Worm (Caenorhabditis elegans) whole organism, L4/young adult: Measurements from ENCODE around the gene F38E1.6.

Source experiments
- W03F9.2 ChIP-seq: fragments of 150-350 bp; optimal IDR thresholded peaks from 2 replicates; lab custom pipeline; 2014; ENCODE audit warnings: missing biosample characterization, missing genetic modification characterization
- dao-5 ChIP-seq: sonication (generic microtip); optimal IDR thresholded peaks from 2 replicates; lab custom pipeline; 2016; ENCODE audit warnings: missing genotype, missing genetic modification characterization, moderate library complexity, missing compliant biosample characterization
- him-1 ChIP-seq: sonication (generic microtip); optimal IDR thresholded peaks from 2 replicates; lab custom pipeline; 2016; ENCODE audit warnings: missing genotype, missing genetic modification reagents, missing genetic modification characterization, missing compliant biosample characterization

The F38E1.6 gene

DNA sequence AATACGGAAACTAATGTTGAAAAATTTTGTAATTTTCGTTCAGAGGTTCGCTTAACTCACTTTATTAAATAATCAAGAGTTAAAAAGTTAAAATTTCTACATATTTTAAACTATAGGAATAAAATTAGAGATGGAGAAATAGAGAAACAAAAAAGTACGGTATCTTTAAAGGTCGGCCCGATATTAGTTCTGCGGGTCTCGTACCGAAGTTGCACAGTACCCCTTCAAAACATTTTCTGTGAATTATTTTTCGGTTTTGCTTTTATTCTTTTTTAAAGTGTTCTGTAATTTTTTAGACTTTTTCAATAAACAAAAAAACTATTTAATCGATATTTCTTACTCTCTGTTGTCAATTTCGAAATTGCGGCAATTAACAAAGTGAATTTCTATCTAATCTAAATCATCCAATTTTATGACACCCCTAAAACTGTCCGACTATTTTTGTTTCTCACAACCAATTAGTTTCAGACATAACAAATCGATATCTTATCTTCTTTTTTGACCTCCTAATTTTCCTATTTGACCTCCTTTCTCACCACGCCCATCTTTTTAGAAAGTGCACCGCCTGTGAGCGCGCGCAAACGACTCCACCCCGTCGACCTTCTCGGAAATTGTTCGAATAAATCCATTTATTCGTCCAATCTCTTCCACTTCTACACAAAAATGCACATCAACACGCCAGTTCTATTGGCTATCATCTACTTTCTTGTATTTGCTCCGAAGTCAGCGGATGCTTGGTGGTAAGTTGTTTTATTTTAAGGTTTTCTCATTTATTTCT, 4.3 kb upstream of the F38E1.6 start, which contains the start of gene mom-2:
Gene mom-2, plus strand, starts transcription at position 554 of the 778 bp plus-strand sequence.
- TF ChIP-seq him-1 (tag; lab: Kevin White, UChicago) (no peak), W03F9.2 (tag; lab: Kevin White, UChicago) (no peak), dao-5 (tag; lab: Kevin White, UChicago) (no peak)

DNA sequence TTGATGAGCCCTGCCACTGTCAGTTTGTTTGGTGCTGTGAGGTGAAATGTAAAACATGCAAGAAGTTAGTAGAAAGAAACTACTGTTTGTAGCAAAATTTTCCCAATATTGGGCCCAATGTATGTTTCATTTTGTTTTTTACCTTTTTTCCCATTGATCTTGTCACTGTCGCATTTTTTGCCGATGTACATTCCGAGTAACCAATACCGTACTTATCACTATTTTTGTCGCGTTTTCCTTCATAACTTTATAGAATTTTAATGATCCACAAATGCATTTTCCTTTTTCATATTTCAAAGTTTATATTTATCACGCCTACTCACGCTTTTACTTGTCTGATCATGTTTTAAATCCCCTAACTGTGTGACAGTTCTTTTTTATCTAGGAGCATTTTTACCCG, 2.1 kb upstream of the F38E1.6 start:
- TF ChIP-seq W03F9.2 (tag; lab: Kevin White, UChicago) (no peak), dao-5 (tag; lab: Kevin White, UChicago) (no peak), him-1 (tag; lab: Kevin White, UChicago) (no peak)

DNA sequence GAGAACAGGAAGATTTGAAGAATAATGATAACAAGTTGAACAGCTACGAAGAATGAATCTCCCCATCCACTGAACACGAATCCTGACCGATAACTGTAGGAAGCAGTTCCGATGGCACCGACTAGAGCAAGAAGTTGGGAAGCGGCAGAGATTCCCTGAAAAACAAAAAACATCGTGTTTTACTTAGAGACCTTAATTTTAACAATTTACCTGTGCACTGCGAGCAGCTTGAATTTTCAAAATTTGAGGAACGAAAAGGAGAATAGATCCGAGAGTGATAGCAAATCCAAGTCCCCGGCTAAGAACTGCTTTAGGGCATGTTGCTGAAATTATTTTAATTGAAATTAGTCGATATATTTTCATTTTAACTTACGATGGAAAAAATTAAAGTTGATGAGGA, 1.2 kb upstream of the F38E1.6 start:
- TF ChIP-seq dao-5 (tag; lab: Kevin White, UChicago) = no peak
- no peak for TF ChIP-seq him-1 (tag; lab: Kevin White, UChicago)
- no peak for TF ChIP-seq W03F9.2 (tag; lab: Kevin White, UChicago)

DNA sequence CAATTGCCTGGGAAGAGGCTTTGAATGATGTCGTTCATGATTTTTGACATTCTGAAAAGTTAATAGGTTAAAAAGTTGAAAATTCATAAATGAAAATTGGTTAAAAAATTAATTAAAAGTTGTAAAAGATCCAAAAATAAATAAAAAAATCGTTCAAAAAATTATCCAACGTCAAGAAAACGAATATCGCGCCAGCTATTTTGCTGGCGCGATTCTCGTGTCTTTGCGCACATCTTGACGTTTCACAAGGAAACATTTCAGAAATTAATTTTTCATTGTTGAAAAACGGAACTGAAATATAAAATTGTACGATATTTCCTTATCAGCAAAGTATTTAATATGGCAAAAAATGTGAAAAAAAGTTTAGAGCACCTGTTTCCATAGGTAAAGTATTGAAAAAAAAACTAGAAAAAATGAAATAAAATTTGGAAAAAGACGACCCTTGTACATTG, 753 bp upstream of the F38E1.6 start, which contains the start of gene mpdu-1:
Gene mpdu-1, minus strand, starts transcription at position 51 of the 452 bp plus-strand sequence.
- TF ChIP-seq him-1 (tag; lab: Kevin White, UChicago) (no peak), W03F9.2 (tag; lab: Kevin White, UChicago) (peak; percentile 83)

DNA sequence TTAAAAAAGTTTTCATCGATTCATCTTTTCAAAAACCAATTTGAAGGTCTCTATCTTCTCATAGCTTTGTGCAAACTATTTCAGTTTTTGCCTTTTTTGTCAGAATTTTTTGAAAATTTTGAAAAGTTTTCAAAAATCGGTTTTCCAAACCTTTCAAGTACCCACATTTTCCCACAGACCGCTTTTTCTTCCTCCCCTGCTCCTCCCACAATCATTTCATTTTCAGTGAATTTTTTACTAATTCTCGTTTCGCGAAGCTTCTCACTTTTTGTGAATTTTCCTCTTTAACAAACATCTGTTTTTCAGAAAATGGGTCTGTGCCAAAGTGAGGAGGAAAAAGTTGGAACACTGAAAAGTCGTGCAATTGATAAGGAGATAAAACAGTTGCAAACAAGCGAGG, 10.8 kb downstream of the F38E1.6 start, which contains the start of gene gpa-2:
Gene gpa-2, plus strand, starts transcription at position 301 of the 400 bp plus-strand sequence.
- TF ChIP-seq dao-5 (tag; lab: Kevin White, UChicago) (no peak), W03F9.2 (tag; lab: Kevin White, UChicago) (no peak), him-1 (tag; lab: Kevin White, UChicago) (no peak)

DNA sequence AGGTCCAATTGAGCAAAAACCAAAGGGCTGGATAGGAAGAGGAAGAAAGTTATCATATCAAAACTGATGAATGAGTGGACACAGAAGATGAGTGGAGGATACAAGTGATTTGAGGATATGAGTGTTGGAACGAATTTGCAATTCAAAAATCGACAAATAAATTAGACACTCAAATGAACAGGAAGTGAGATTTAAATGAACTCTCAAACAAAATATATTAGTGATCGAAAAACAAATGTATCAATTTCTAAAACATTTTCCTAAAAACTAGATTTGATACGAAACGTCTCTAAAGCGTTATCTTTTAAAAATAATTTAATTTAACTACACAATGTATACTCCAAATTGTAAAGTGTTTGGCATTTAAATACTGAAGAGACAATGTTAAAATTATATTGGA, 15.5 kb downstream of the F38E1.6 start, which contains the start of gene F38E1.10:
Gene F38E1.10, minus strand, starts transcription at position 101 of the 400 bp plus-strand sequence.
- TF ChIP-seq dao-5 (tag; lab: Kevin White, UChicago) = no peak
- no peak for TF ChIP-seq W03F9.2 (tag; lab: Kevin White, UChicago)
- TF ChIP-seq him-1 (tag; lab: Kevin White, UChicago) = no peak

DNA sequence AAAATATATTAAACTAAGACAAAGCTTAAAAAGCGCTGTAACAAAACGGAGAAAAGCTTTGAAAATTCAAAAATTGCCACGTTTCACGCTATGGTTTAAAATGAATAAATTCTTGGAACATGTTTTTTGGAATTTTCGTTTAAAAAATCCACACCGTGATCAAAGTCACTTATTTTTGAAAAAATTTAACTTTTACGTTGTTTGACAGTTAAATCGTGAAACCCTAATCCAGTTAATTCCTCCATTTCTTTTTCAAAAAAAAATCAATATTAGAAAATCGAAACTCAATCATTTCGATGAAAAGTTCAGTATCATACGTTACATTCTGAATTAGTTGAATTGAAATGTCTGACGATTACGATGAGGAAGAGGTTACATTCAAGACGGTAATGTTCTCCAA, 16.0 kb downstream of the F38E1.6 start, which contains the start of gene F38E1.3:
Gene F38E1.3, plus strand, starts transcription at position 301 of the 400 bp plus-strand sequence.
- TF ChIP-seq dao-5 (tag; lab: Kevin White, UChicago) = no peak
- no peak for TF ChIP-seq W03F9.2 (tag; lab: Kevin White, UChicago)
- TF ChIP-seq him-1 (tag; lab: Kevin White, UChicago) = no peak

DNA sequence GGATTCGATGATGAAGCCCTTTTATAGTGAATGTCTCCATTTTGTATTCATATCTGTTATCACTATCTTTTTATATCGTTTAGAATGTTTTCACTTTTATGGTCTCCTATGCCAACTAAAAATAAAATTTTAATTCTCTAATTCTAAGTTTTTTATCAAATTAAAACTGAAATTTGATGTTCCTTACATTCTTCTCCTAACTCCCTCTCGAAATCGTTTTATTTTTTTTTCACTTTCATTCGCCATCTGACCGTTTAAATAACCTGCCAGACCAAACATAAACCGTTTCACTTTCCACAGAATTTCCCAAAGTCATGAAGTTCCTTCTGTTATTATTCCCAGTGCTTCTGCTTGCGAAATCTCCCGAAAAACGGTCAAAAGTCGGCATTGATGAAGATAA, 19.3 kb downstream of the F38E1.6 start, which contains the start of gene F52E1.5:
Gene F52E1.5, plus strand, starts transcription at position 301 of the 400 bp plus-strand sequence.
- no peak for TF ChIP-seq dao-5 (tag; lab: Kevin White, UChicago)
- no peak for TF ChIP-seq him-1 (tag; lab: Kevin White, UChicago)
- TF ChIP-seq W03F9.2 (tag; lab: Kevin White, UChicago) = no peak

DNA sequence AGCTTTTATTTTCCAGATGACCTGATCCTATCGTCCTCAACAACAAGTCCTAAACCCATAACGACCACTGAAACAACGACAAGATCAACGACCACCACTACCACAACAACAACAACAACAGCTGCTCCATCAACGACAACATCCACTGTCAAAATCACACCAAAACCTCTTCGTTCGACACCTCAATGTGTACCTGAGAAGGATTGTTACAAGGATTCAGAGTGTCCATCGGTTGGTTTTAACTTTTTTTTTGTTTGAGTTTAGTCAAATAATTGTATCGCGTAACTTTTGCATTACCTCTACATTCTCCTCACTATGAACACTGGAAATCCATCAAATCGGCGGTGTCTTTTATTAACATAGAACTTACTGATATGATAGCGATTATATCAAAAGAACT, 20.2 kb downstream of the F38E1.6 start:
- TF ChIP-seq W03F9.2 (tag; lab: Kevin White, UChicago) (no peak), dao-5 (tag; lab: Kevin White, UChicago) (no peak), him-1 (tag; lab: Kevin White, UChicago) (no peak)

DNA sequence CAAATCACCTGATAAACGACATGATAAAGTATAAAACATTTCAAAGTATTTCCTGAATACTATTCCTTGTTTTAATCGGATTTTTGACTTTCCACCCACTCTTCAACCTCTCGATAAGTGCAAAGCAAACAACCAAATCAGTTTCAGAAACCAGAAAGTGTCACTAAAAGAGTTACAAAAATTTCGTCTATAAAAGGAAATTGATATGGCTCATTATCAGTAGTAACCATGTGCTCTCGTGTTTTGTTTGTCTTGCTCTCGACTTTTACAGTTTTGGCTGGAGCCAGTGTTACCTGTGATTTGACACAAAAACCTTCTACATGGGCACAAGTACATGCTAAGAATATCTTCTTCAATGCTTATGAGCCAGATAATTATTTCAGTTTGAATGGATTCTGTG, 23.8 kb downstream of the F38E1.6 start, which contains the start of gene F52E1.14:
Gene F52E1.14, plus strand, starts transcription at position 207 of the 400 bp plus-strand sequence.
- no peak for TF ChIP-seq W03F9.2 (tag; lab: Kevin White, UChicago)
- TF ChIP-seq dao-5 (tag; lab: Kevin White, UChicago) = no peak
- TF ChIP-seq him-1 (tag; lab: Kevin White, UChicago) = no peak

DNA sequence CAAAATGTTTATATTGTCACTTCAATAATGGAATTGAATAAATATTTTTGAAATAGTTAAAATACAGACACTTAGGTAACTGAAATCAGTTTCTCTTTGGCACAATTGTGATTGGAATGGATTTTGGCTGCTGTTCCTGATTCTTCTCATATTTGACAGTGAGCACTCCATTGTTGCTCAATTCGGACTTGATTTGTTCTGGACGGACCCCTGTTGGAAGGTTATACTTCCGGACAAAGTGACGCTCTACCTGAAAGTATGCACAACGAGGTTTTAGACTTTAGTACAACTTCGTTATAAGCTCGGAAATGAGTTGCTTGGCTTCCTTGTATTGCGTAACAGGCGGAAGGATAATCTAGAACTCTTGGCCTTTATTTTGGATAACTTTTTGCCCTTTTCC, 24.9 kb downstream of the F38E1.6 start:
- TF ChIP-seq W03F9.2 (tag; lab: Kevin White, UChicago) = no peak
- TF ChIP-seq dao-5 (tag; lab: Kevin White, UChicago) = no peak
- no peak for TF ChIP-seq him-1 (tag; lab: Kevin White, UChicago)

DNA sequence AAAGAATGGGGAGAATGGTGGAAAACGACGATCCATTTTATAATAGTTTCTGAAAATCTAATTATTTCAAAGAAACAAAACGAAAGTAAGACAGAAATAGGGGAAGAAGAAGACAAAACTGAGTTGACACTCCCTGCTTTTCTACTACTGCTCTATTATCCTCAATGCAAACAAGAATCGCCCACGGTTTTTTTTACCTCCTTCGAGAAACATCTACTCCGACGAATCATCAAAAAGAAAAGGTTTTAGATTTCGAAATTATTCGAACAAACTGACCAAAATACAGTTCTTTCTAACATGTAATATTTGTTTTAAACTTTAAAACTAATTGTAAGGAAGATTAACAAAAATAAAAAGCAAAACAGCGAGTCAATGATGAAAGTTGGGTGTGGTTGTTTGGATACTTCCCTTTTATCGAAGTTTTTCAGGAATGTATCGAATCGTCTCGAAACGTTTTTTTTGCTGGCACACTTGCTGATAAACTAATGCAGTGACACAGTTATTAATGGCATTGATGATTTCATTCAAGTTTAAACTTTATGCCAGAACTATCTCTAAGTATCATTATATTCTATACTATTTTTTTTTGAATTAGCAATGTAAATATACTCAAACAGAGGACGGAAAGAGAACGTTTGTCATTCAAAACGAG, 26.1 kb downstream of the F38E1.6 start, which contains the start of gene hsp-17:
Gene hsp-17, minus strand, starts transcription at position 51 of the 652 bp plus-strand sequence.
- no peak for TF ChIP-seq W03F9.2 (tag; lab: Kevin White, UChicago)
- TF ChIP-seq him-1 (tag; lab: Kevin White, UChicago) = no peak
- no peak for TF ChIP-seq dao-5 (tag; lab: Kevin White, UChicago)

DNA sequence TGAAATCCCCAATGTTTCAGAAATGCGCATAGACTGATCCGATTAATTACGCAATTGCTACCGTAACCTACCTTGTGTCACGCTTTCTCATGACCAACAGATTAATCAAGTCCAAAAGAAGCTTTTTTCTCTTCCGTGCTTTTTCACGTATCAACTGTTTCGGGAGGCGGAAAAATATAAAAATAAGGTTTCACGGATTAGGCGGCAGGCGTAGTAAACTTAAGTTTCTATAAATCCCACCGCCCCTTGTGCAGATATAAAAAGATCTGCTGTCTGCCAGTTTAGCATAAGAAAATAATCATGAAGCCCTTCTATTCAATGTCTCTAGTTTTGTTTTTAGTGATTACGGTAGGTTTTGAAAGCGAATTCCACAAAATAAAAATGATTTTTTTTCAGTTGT, 27.2 kb downstream of the F38E1.6 start, which contains the start of gene gcy-7:
Gene gcy-7, plus strand, starts transcription at position 301 of the 400 bp plus-strand sequence.
- TF ChIP-seq W03F9.2 (tag; lab: Kevin White, UChicago) (no peak), him-1 (tag; lab: Kevin White, UChicago) (no peak), dao-5 (tag; lab: Kevin White, UChicago) (no peak)
